Fruit fly (Drosophila melanogaster): ENCODE measurements around the gene CG11425.

DNA sequence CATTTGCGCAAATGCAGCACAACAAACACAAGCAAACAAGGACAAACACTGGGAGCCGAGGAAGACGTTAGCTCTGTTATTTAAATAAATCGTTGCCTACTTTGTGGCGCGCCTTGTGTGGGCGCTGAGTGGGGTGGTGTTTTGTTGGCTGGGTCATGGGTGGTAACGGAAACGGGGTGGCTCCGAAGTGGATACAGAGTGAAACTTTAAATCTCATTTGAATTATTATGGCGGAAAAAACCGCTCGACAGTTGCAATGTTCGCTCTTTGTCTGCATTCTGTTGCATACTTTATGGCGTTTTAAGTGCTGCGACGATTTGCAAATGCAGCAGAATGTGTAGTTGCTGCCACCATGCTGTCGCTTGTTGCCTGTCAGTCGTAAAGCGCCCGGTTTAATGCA is 23.0 kb downstream of the CG11425 start:
- TF ChIP-seq CG14667 (GFP tag; IDR thresholded peaks at IDR 0.05) (no peak), Dfd (GFP tag; optimal IDR thresholded peaks at IDR 0.05) (no peak), Mrtf (GFP tag; IDR thresholded peaks at IDR 0.05) (no peak), trh (GFP tag; optimal IDR thresholded peaks at IDR 0.05) (no peak), az2 (GFP tag; optimal IDR thresholded peaks at IDR 0.05) (no peak), Dll (GFP tag; IDR thresholded peaks at IDR 0.05; ENCODE audit: partially characterized antibody) (no peak), pzg (GFP tag; optimal IDR thresholded peaks at IDR 0.05) (no peak), Bdp1 (GFP tag; optimal IDR thresholded peaks at IDR 0.05) (no peak)
